Worm (Caenorhabditis elegans) whole organism, L2 larva: ENCODE measurements around the gene slc-28.1.

ENCODE experiments used
- mdl-1 ChIP-seq, 2 experiments: fragments of 150-350 bp in 1 of 2; sonication (generic microtip) in 1 of 2; optimal IDR thresholded peaks; 2 replicates each; lab custom pipeline; 2017; ENCODE audit warnings: missing biosample characterization in 2 of 2, missing genetic modification characterization in 2 of 2
- nhr-10 ChIP-seq: sonication (generic microtip); optimal IDR thresholded peaks from 2 replicates; lab custom pipeline; 2017; ENCODE audit warnings: missing biosample characterization, missing genetic modification characterization
- nhr-237 ChIP-seq: fragments of 150-350 bp; optimal IDR thresholded peaks from 2 replicates; lab custom pipeline; 2014; ENCODE audit warnings: missing biosample characterization, missing genetic modification characterization
- nhr-77 ChIP-seq: fragments of 150-350 bp; optimal IDR thresholded peaks from 2 replicates; lab custom pipeline; 2014; ENCODE audit warnings: missing biosample characterization, missing genetic modification characterization
- ztf-1 ChIP-seq: fragments of 200-800 bp; sonication (Bioruptor generic); conservative IDR thresholded peaks from 2 replicates; pipeline ENCODE4 v1.3.6; 2022; ENCODE audit warnings: missing genetic modification characterization, missing compliant biosample characterization
- ztf-11 ChIP-seq: sonication (generic microtip); optimal IDR thresholded peaks from 2 replicates; lab custom pipeline; 2017; ENCODE audit warnings: missing biosample characterization, missing genetic modification characterization

ce11 chrV:3484702-3485101 lies 21.1 kb downstream of the slc-28.1 start, which contains the start of gene srbc-33:
- TF ChIP-seq ztf-11 (tag; lab: Kevin White, UChicago), result no peak
- TF ChIP-seq ztf-1 (GFP tag; lab: Robert Waterston, UW), result no peak
- TF ChIP-seq nhr-10 (tag; lab: Kevin White, UChicago), result no peak
- no peak for TF ChIP-seq nhr-77
- TF ChIP-seq mdl-1 (tag; optimal IDR thresholded peaks at IDR 0.05; lab: Kevin White, UChicago), result no peak
- TF ChIP-seq nhr-237, result no peak
